Fruit fly (Drosophila melanogaster) whole organism, adult: ENCODE results near the gene CG5567.
A peak's percentile ranks its signal among the peaks of the same experiment; 100 is the strongest.

Experiments used
- CG11617 ChIP-seq: fragments of 200-800 bp; sonication (Bioruptor generic); optimal IDR thresholded peaks from 2 replicates; lab custom pipeline; 2017; ENCODE audit warnings: mild to moderate bottlenecking, missing biosample characterization, missing genetic modification reagents, missing genetic modification characterization
- CG12768 ChIP-seq: fragments of 200-800 bp; sonication (Bioruptor generic); optimal IDR thresholded peaks from 2 replicates; lab custom pipeline; 2017; ENCODE audit warnings: missing biosample characterization, missing genetic modification characterization, mild to moderate bottlenecking, moderate library complexity, missing genetic modification reagents
- CG14711 ChIP-seq: fragments of 200-800 bp; sonication (Bioruptor generic); optimal IDR thresholded peaks from 2 replicates; lab custom pipeline; 2018; ENCODE audit warnings: missing biosample characterization, mild to moderate bottlenecking, missing genetic modification characterization, moderate library complexity
- CG1620 ChIP-seq: fragments of 200-800 bp; sonication (Bioruptor generic); optimal IDR thresholded peaks from 2 replicates; lab custom pipeline; 2016; ENCODE audit warnings: missing biosample characterization, missing genetic modification characterization
- CG33017 ChIP-seq: fragments of 200-800 bp; sonication (Bioruptor generic); optimal IDR thresholded peaks from 2 replicates; lab custom pipeline; 2018; ENCODE audit warnings: missing biosample characterization, mild to moderate bottlenecking, missing genetic modification characterization, moderate library complexity
- CG5204 ChIP-seq: fragments of 200-800 bp; sonication (Bioruptor generic); optimal IDR thresholded peaks from 2 replicates; lab custom pipeline; 2016; ENCODE audit warnings: missing biosample characterization, missing genetic modification characterization
- CG7045 ChIP-seq: fragments of 200-800 bp; sonication (Bioruptor generic); optimal IDR thresholded peaks from 2 replicates; lab custom pipeline; 2017; ENCODE audit warnings: missing biosample characterization, mild to moderate bottlenecking, missing genetic modification characterization
- CG7101 ChIP-seq: fragments of 200-800 bp; sonication (Bioruptor generic); optimal IDR thresholded peaks from 2 replicates; lab custom pipeline; 2018; ENCODE audit warnings: missing biosample characterization, mild to moderate bottlenecking, missing genetic modification characterization, moderate library complexity
- Clk ChIP-seq: fragments of 200-800 bp; sonication (Bioruptor generic); optimal IDR thresholded peaks from 2 replicates; lab custom pipeline; 2017; ENCODE audit warnings: missing biosample characterization, missing genetic modification characterization
- Crg-1 ChIP-seq: fragments of 200-800 bp; sonication (Bioruptor generic); optimal IDR thresholded peaks from 2 replicates; lab custom pipeline; 2016; ENCODE audit warnings: missing biosample characterization, missing genetic modification characterization
- Hr96 ChIP-seq: fragments of 200-800 bp; sonication (Bioruptor generic); optimal IDR thresholded peaks from 2 replicates; lab custom pipeline; 2016; ENCODE audit warnings: missing biosample characterization, missing genetic modification characterization
- Mnt ChIP-seq: fragments of 200-800 bp; sonication (Bioruptor generic); optimal IDR thresholded peaks from 2 replicates; lab custom pipeline; 2016; ENCODE audit warnings: missing biosample characterization, mild to moderate bottlenecking, missing genetic modification characterization
- bab1 ChIP-seq: fragments of 200-800 bp; sonication (Bioruptor generic); optimal IDR thresholded peaks from 3 replicates; lab custom pipeline; 2019; ENCODE audit warnings: missing biosample characterization, mild to moderate bottlenecking, missing genetic modification characterization, moderate library complexity
- cic ChIP-seq: fragments of 200-800 bp; sonication (Bioruptor generic); optimal IDR thresholded peaks from 2 replicates; lab custom pipeline; 2017; ENCODE audit warnings: missing biosample characterization, mild to moderate bottlenecking, missing genetic modification characterization, moderate library complexity
- cnc ChIP-seq, 2 experiments: fragments of >200 bp; optimal IDR thresholded peaks; 2 replicates each; lab custom pipeline; 2017
- kay ChIP-seq: fragments of 200-800 bp; sonication (Bioruptor generic); peaks from one replicate; lab custom pipeline; 2016; ENCODE audit warnings: missing biosample characterization, missing genetic modification characterization, borderline replicate concordance
- ovo ChIP-seq: fragments of 200-800 bp; sonication (Bioruptor generic); optimal IDR thresholded peaks from 2 replicates; lab custom pipeline; 2016; ENCODE audit warnings: missing biosample characterization, missing genetic modification characterization
- pad ChIP-seq: fragments of 200-800 bp; sonication (Bioruptor generic); optimal IDR thresholded peaks from 3 replicates; lab custom pipeline; 2017; ENCODE audit warnings: missing biosample characterization, missing genetic modification characterization, mild to moderate bottlenecking, moderate library complexity, missing genetic modification reagents
- tj ChIP-seq: fragments of 200-800 bp; sonication (Bioruptor generic); optimal IDR thresholded peaks from 3 replicates; lab custom pipeline; 2017; ENCODE audit warnings: missing biosample characterization, mild to moderate bottlenecking, missing genetic modification characterization, moderate library complexity
- toe ChIP-seq: fragments of 200-800 bp; sonication (Bioruptor generic); optimal IDR thresholded peaks from 2 replicates; lab custom pipeline; 2016; ENCODE audit warnings: missing biosample characterization, missing genetic modification characterization

The CG5567 gene

dm6 chr3L:17802107-17802506 lies 41.2 kb downstream of the CG5567 start, which contains the start of gene NUCB1:
Gene NUCB1 (minus strand): TSS chr3L:17802279.
- peak; percentile 50 for TF ChIP-seq ovo
- peak; percentile 70 for TF ChIP-seq CG1620 (GFP tag; lab: Kevin White, UChicago)
- TF ChIP-seq CG33017 (tag; lab: Kevin White, UChicago): no peak
- TF ChIP-seq CG7101 (tag; lab: Kevin White, UChicago): peak; percentile 41
- TF ChIP-seq CG5204: peak; percentile 42
- peak; percentile 40 for TF ChIP-seq toe (GFP tag; lab: Kevin White, UChicago)
- TF ChIP-seq Hr96 (GFP tag; lab: Kevin White, UChicago): peak; percentile 64
- no peak for TF ChIP-seq kay (GFP tag; lab: Kevin White, UChicago)
- peak; percentile 45 for TF ChIP-seq CG14711 (tag; lab: Kevin White, UChicago)
- TF ChIP-seq bab1 (GFP tag; lab: Kevin White, UChicago): peak; percentile 78
- no peak for TF ChIP-seq CG11617
- TF ChIP-seq Clk (GFP tag; lab: Kevin White, UChicago): no peak
- TF ChIP-seq Mnt: peak; percentile 18
- TF ChIP-seq cic: no peak
- TF ChIP-seq Crg-1 (GFP tag; lab: Kevin White, UChicago): peak; percentile 67
- no peak for TF ChIP-seq cnc (optimal IDR thresholded peaks at IDR 0.05; lab: Kevin White, UChicago)
- no peak for TF ChIP-seq CG7045 (GFP tag; lab: Kevin White, UChicago)
- TF ChIP-seq tj (GFP tag; lab: Kevin White, UChicago): no peak
- TF ChIP-seq CG12768 (GFP tag; lab: Kevin White, UChicago): no peak
- TF ChIP-seq pad (GFP tag; lab: Kevin White, UChicago): peak; percentile 50

dm6 chr3L:17797494-17797893 lies 45.9 kb downstream of the CG5567 start, which contains the start of gene CG42816:
Gene CG42816 (minus strand): TSS chr3L:17797594.
- TF ChIP-seq CG5204 (no peak), Mnt (no peak), Hr96 (GFP tag; lab: Kevin White, UChicago) (no peak), Crg-1 (GFP tag; lab: Kevin White, UChicago) (no peak), CG7045 (GFP tag; lab: Kevin White, UChicago) (no peak), CG33017 (tag; lab: Kevin White, UChicago) (no peak), kay (GFP tag; lab: Kevin White, UChicago) (no peak), ovo (no peak), CG14711 (tag; lab: Kevin White, UChicago) (no peak), CG11617 (no peak), tj (GFP tag; lab: Kevin White, UChicago) (no peak), toe (GFP tag; lab: Kevin White, UChicago) (no peak), cic (no peak), Clk (GFP tag; lab: Kevin White, UChicago) (no peak), pad (GFP tag; lab: Kevin White, UChicago) (no peak), CG1620 (GFP tag; lab: Kevin White, UChicago) (no peak), bab1 (GFP tag; lab: Kevin White, UChicago) (no peak), CG12768 (GFP tag; lab: Kevin White, UChicago) (no peak), cnc (optimal IDR thresholded peaks at IDR 0.05; lab: Kevin White, UChicago) (no peak)
